Worm (Caenorhabditis elegans): ENCODE results near the gene M163.1.

M163.1 gene

ce11 chrX:14525325-14526305, 22.0 kb upstream of the M163.1 start (continued):
- TF ChIP-seq lsl-1 (GFP tag; optimal IDR thresholded peaks at IDR 0.05) (peak; percentile 18), nhr-90 (tag; optimal IDR thresholded peaks at IDR 0.05) (peak; percentile 91), ztf-18 (tag; optimal IDR thresholded peaks at IDR 0.05) (peak; percentile 80), attf-3 (GFP tag; conservative IDR thresholded peaks at IDR 0.05) (peak; percentile 58; the same call in 1 of the 2 replicates), nhr-120 (GFP tag; IDR thresholded peaks at IDR 0.05) (peak; percentile 95), F23B12.7 (tag; optimal IDR thresholded peaks at IDR 0.05; ENCODE audit: insufficient read depth) (peak; percentile 98), him-1 (tag; optimal IDR thresholded peaks at IDR 0.05) (no peak), repo-1 (tag; optimal IDR thresholded peaks at IDR 0.05) (peak; percentile 100), B0035.1 (tag; optimal IDR thresholded peaks at IDR 0.05) (peak; percentile 97), cebp-2 (GFP tag; IDR thresholded peaks at IDR 0.05) (peak; percentile 98), ceh-40 (GFP tag; IDR thresholded peaks at IDR 0.05) (no peak), somi-1 (GFP tag; optimal IDR thresholded peaks at IDR 0.05) (peak; percentile 97), F57A8.1 (GFP tag; optimal IDR thresholded peaks at IDR 0.05) (peak; percentile 95), lag-1 (GFP tag; IDR thresholded peaks at IDR 0.05) (peak; percentile 92), ZK185.1 (tag; optimal IDR thresholded peaks at IDR 0.05; ENCODE audit: poor library complexity, severe bottlenecking) (peak; percentile 98), hmg-20 (GFP tag; IDR thresholded peaks at IDR 0.05) (peak; percentile 97), lin-35 (GFP tag; optimal IDR thresholded peaks at IDR 0.05) (peak in 2 of 3 experiments; percentile 83 to 99), aptf-2 (GFP tag; conservative IDR thresholded peaks at IDR 0.05) (no peak), snpc-1.1 (tag; optimal IDR thresholded peaks at IDR 0.05; ENCODE audit: insufficient read depth) (no peak), aptf-3 (GFP tag; IDR thresholded peaks at IDR 0.05) (no peak), Y79H2A.3 (GFP tag; conservative IDR thresholded peaks at IDR 0.05) (no peak), hrde-1 (tag; optimal IDR thresholded peaks at IDR 0.05; ENCODE audit: borderline replicate concordance) (no peak), nfya-2 (GFP tag; IDR thresholded peaks at IDR 0.05) (no peak), F52B5.7 (tag; optimal IDR thresholded peaks at IDR 0.05) (peak; percentile 90), Y53F4B.3 (GFP tag; IDR thresholded peaks at IDR 0.05) (no peak), lir-1 (GFP tag; conservative IDR thresholded peaks at IDR 0.05) (peak; percentile 94), B0019.2 (GFP tag; conservative IDR thresholded peaks at IDR 0.05) (no peak), K12H6.12 (tag; optimal IDR thresholded peaks at IDR 0.05) (peak; percentile 98), atf-7 (tag; optimal IDR thresholded peaks at IDR 0.05) (peak; percentile 99), attf-6 (GFP tag; IDR thresholded peaks at IDR 0.05) (peak; percentile 61; the same call in 1 of the 2 replicates), ztf-28 (GFP tag; IDR thresholded peaks at IDR 0.05) (no peak), sptf-2 (GFP tag; optimal IDR thresholded peaks at IDR 0.05) (peak; percentile 68), K11D2.4 (GFP tag; IDR thresholded peaks at IDR 0.05) (peak; percentile 100), akir-1 (GFP tag; optimal IDR thresholded peaks at IDR 0.05) (peak; percentile 72), gei-17 (GFP tag; optimal IDR thresholded peaks at IDR 0.05) (peak; percentile 98), ztf-25 (GFP tag; IDR thresholded peaks at IDR 0.05) (no peak), pha-4 (tag; optimal IDR thresholded peaks at IDR 0.05) (peak; percentile 40), ceh-58 (GFP tag; IDR thresholded peaks at IDR 0.05) (no peak), nfyb-1 (GFP tag; IDR thresholded peaks at IDR 0.05) (peak; percentile 99), nhr-80 (tag; optimal IDR thresholded peaks at IDR 0.05) (peak; percentile 95), dpff-1 (tag; optimal IDR thresholded peaks at IDR 0.05) (peak; percentile 94), B0261.1 (tag; optimal IDR thresholded peaks at IDR 0.05) (peak; percentile 62), dox-1 (GFP tag; IDR thresholded peaks at IDR 0.05) (peak; percentile 99)

Data from whole organism, young adult.